Worm (Caenorhabditis elegans): ENCODE results near the gene twk-13.

- TF ChIP-seq him-1 (tag; optimal IDR thresholded peaks at IDR 0.05): no peak
- TF ChIP-seq dao-5 (tag; optimal IDR thresholded peaks at IDR 0.05): no peak
These were observed 60.8 kb downstream of the twk-13 start, which contains the start of gene bnc-1 for ce11 chrV:12276946-12277345.

All from whole organism, L4/young adult.